Worm (Caenorhabditis elegans) whole organism, late embryonic: Measurements from ENCODE around the gene rgef-1.

ENCODE experiments used
- C08G9.2 ChIP-seq: sonication (generic microtip); optimal IDR thresholded peaks from 2 replicates; lab custom pipeline; 2016; ENCODE audit warnings: mild to moderate bottlenecking, missing genetic modification characterization, moderate library complexity, missing compliant biosample characterization
- K02D7.2 ChIP-seq: sonication (generic microtip); optimal IDR thresholded peaks from 2 replicates; lab custom pipeline; 2017; ENCODE audit warnings: mild to moderate bottlenecking, missing genetic modification characterization, missing compliant biosample characterization
- K09A11.1 ChIP-seq: sonication (generic microtip); optimal IDR thresholded peaks from 2 replicates; lab custom pipeline; 2017; ENCODE audit warnings: antibody characterized with exemption, mild to moderate bottlenecking, missing genetic modification characterization, missing compliant biosample characterization; ENCODE audit not compliant: insufficient read depth
- ahr-1 ChIP-seq: sonication (generic microtip); optimal IDR thresholded peaks from 2 replicates; lab custom pipeline; 2016; ENCODE audit warnings: missing genetic modification characterization, missing compliant biosample characterization
- ama-1 ChIP-seq: fragments of 150-350 bp; optimal IDR thresholded peaks from 2 replicates; lab custom pipeline; 2014
- ceh-19 ChIP-seq: fragments of 200-800 bp; sonication (Bioruptor generic); optimal IDR thresholded peaks from 2 replicates; lab custom pipeline; 2018; ENCODE audit warnings: mild to moderate bottlenecking, missing genetic modification characterization, missing compliant biosample characterization
- ceh-22 ChIP-seq: sonication (generic microtip); optimal IDR thresholded peaks from 2 replicates; lab custom pipeline; 2017; ENCODE audit warnings: missing biosample characterization, missing genetic modification characterization
- ceh-24 ChIP-seq: sonication (generic microtip); optimal IDR thresholded peaks from 2 replicates; lab custom pipeline; 2016; ENCODE audit warnings: mild to moderate bottlenecking, missing genetic modification characterization, missing compliant biosample characterization
- ceh-30 ChIP-seq: fragments of 150-350 bp; optimal IDR thresholded peaks from 2 replicates; lab custom pipeline; 2014; ENCODE audit warnings: missing biosample characterization, missing genetic modification characterization
- ceh-31 ChIP-seq: sonication (generic microtip); optimal IDR thresholded peaks from 2 replicates; lab custom pipeline; 2016; ENCODE audit warnings: missing genetic modification characterization, missing compliant biosample characterization
- ceh-34 ChIP-seq: sonication (generic microtip); optimal IDR thresholded peaks from 2 replicates; lab custom pipeline; 2016; ENCODE audit warnings: mild to moderate bottlenecking, missing genetic modification characterization, missing compliant biosample characterization
- ceh-45 ChIP-seq: fragments of 200-800 bp; sonication (Bioruptor generic); IDR thresholded peaks from 2 replicates; pipeline ENCODE4 v1.3.6; 2022; ENCODE audit warnings: missing genetic modification reagents, missing genetic modification characterization, missing compliant biosample characterization
- ceh-6 ChIP-seq: fragments of 200-800 bp; sonication (Bioruptor generic); optimal IDR thresholded peaks from 2 replicates; lab custom pipeline; 2018; ENCODE audit warnings: mild to moderate bottlenecking, missing genetic modification characterization, missing compliant biosample characterization
- che-1 ChIP-seq: sonication (generic microtip); optimal IDR thresholded peaks from 2 replicates; lab custom pipeline; 2016; ENCODE audit warnings: mild to moderate bottlenecking, missing genetic modification characterization, missing compliant biosample characterization
- dmd-4 ChIP-seq: sonication (generic microtip); optimal IDR thresholded peaks from 2 replicates; lab custom pipeline; 2016; ENCODE audit warnings: borderline replicate concordance, missing genetic modification characterization, missing compliant biosample characterization
- elt-2 ChIP-seq: sonication (generic microtip); optimal IDR thresholded peaks from 2 replicates; lab custom pipeline; 2016; ENCODE audit warnings: missing genetic modification reagents, missing genetic modification characterization, missing compliant biosample characterization
- elt-4 ChIP-seq: sonication (generic microtip); optimal IDR thresholded peaks from 2 replicates; lab custom pipeline; 2016; ENCODE audit warnings: missing genetic modification characterization, missing compliant biosample characterization
- fkh-10 ChIP-seq: fragments of 150-350 bp; optimal IDR thresholded peaks from 2 replicates; lab custom pipeline; 2014; ENCODE audit warnings: missing biosample characterization, missing genetic modification reagents, missing genetic modification characterization
- fkh-6 ChIP-seq: sonication (generic microtip); optimal IDR thresholded peaks from 2 replicates; lab custom pipeline; 2016; ENCODE audit warnings: missing genetic modification characterization, missing compliant biosample characterization
- hlh-13 ChIP-seq: fragments of 200-800 bp; sonication (Bioruptor generic); optimal IDR thresholded peaks from 2 replicates; lab custom pipeline; 2018; ENCODE audit warnings: mild to moderate bottlenecking, missing genetic modification characterization, missing compliant biosample characterization
- hlh-15 ChIP-seq: sonication (generic microtip); optimal IDR thresholded peaks from 2 replicates; lab custom pipeline; 2016; ENCODE audit warnings: missing genetic modification characterization, missing compliant biosample characterization
- hlh-30 ChIP-seq: sonication (generic microtip); optimal IDR thresholded peaks from 2 replicates; lab custom pipeline; 2017; ENCODE audit warnings: antibody characterized with exemption, missing genetic modification characterization, missing compliant biosample characterization; ENCODE audit not compliant: insufficient read depth
- hlh-6 ChIP-seq: sonication (generic microtip); optimal IDR thresholded peaks from 2 replicates; lab custom pipeline; 2016; ENCODE audit warnings: missing genotype, missing genetic modification characterization, missing compliant biosample characterization
- hlh-8 ChIP-seq: sonication (generic microtip); optimal IDR thresholded peaks from 2 replicates; lab custom pipeline; 2016; ENCODE audit warnings: missing genotype, missing genetic modification characterization, missing compliant biosample characterization
- madf-2 ChIP-seq: sonication (generic microtip); optimal IDR thresholded peaks from 2 replicates; lab custom pipeline; 2017; ENCODE audit warnings: missing genetic modification characterization, missing compliant biosample characterization
- nhr-11 ChIP-seq: fragments of 150-350 bp; optimal IDR thresholded peaks from 2 replicates; lab custom pipeline; 2014; ENCODE audit warnings: missing biosample characterization, missing genetic modification characterization
- nhr-232 ChIP-seq: sonication (generic microtip); optimal IDR thresholded peaks from 2 replicates; lab custom pipeline; 2016; ENCODE audit warnings: missing genetic modification characterization, missing compliant biosample characterization
- odd-2 ChIP-seq: sonication (generic microtip); optimal IDR thresholded peaks from 2 replicates; lab custom pipeline; 2017; ENCODE audit warnings: antibody characterized with exemption, mild to moderate bottlenecking, missing genetic modification characterization, missing compliant biosample characterization
- pag-3 ChIP-seq: sonication (generic microtip); optimal IDR thresholded peaks from 2 replicates; lab custom pipeline; 2016; ENCODE audit warnings: missing compliant biosample characterization, missing genetic modification characterization, borderline replicate concordance
- pat-9 ChIP-seq: fragments of 200-800 bp; sonication (Bioruptor generic); optimal IDR thresholded peaks from 2 replicates; lab custom pipeline; 2018; ENCODE audit warnings: mild to moderate bottlenecking, missing genetic modification characterization, moderate library complexity, missing compliant biosample characterization
- pax-1 ChIP-seq: fragments of 150-350 bp; optimal IDR thresholded peaks from 2 replicates; lab custom pipeline; 2014; ENCODE audit warnings: missing biosample characterization, missing genetic modification characterization
- pha-4 ChIP-seq: fragments of 150-350 bp; optimal IDR thresholded peaks from 2 replicates; lab custom pipeline; 2018; ENCODE audit warnings: missing biosample characterization, missing genetic modification reagents, missing genetic modification characterization
- pqm-1 ChIP-seq: sonication (generic microtip); optimal IDR thresholded peaks from 2 replicates; lab custom pipeline; 2016; ENCODE audit warnings: missing genetic modification characterization, missing compliant biosample characterization
- ref-2 ChIP-seq: sonication (generic microtip); optimal IDR thresholded peaks from 2 replicates; lab custom pipeline; 2016; ENCODE audit warnings: missing genetic modification characterization, missing compliant biosample characterization
- sdc-2 ChIP-seq: sonication (generic microtip); optimal IDR thresholded peaks from 2 replicates; lab custom pipeline; 2016; ENCODE audit warnings: missing genotype, missing genetic modification characterization, missing compliant biosample characterization
- sox-2 ChIP-seq: fragments of 200-800 bp; sonication (Bioruptor generic); IDR thresholded peaks from 2 replicates; pipeline ENCODE4 v1.3.6; 2022; ENCODE audit warnings: missing genetic modification reagents, missing genetic modification characterization, missing compliant biosample characterization
- sox-4 ChIP-seq: sonication (generic microtip); optimal IDR thresholded peaks from 2 replicates; lab custom pipeline; 2017; ENCODE audit warnings: mild to moderate bottlenecking, missing genetic modification characterization, inconsistent platforms, missing compliant biosample characterization
- tbx-7 ChIP-seq: sonication (generic microtip); optimal IDR thresholded peaks from 2 replicates; lab custom pipeline; 2016; ENCODE audit warnings: missing genotype, missing genetic modification characterization, missing compliant biosample characterization
- unc-42 ChIP-seq: sonication (generic microtip); optimal IDR thresholded peaks from 2 replicates; lab custom pipeline; 2016; ENCODE audit warnings: missing genotype, missing genetic modification characterization, missing compliant biosample characterization
- zip-5 ChIP-seq: sonication (generic microtip); optimal IDR thresholded peaks from 2 replicates; lab custom pipeline; 2016; ENCODE audit warnings: missing genetic modification characterization, missing compliant biosample characterization
- ztf-16 ChIP-seq: sonication (generic microtip); optimal IDR thresholded peaks from 2 replicates; lab custom pipeline; 2017; ENCODE audit warnings: missing genetic modification characterization, missing compliant biosample characterization

The rgef-1 gene

ce11 chrV:9568707-9569106, 7.2 kb upstream of the rgef-1 start, which contains the start of gene F25B3.4:
Gene F25B3.4, minus strand, starts transcription at chrV:9568807.
- TF ChIP-seq ceh-31 (tag; lab: Kevin White, UChicago) (no peak), nhr-11 (tag; lab: Kevin White, UChicago) (no peak), pat-9 (tag; lab: Kevin White, UChicago) (no peak), ceh-19 (GFP tag; lab: Kevin White, UChicago) (no peak)

- no peak for TF ChIP-seq sox-2 (GFP tag; lab: Robert Waterston, UW)
- no peak for TF ChIP-seq dmd-4 (tag; lab: Kevin White, UChicago)
- TF ChIP-seq elt-4 (tag; lab: Kevin White, UChicago) = no peak
- no peak for TF ChIP-seq fkh-10 (GFP tag; lab: Kevin White, UChicago)
- TF ChIP-seq zip-5 (tag; lab: Kevin White, UChicago) = no peak
- TF ChIP-seq, all 69 proteins: peak for 0
Measured at ce11 chrV:9563585-9563984, 2.1 kb upstream of the rgef-1 start.

- TF ChIP-seq hlh-8 (tag; lab: Kevin White, UChicago) = no peak
Measured at ce11 chrV:9556668-9557067, 4.8 kb downstream of the rgef-1 start.

ce11 chrV:9550313-9550712, 11.2 kb downstream of the rgef-1 start, which contains the start of gene ehbp-1:
Gene ehbp-1, plus strand, starts transcription at chrV:9550644.
- TF ChIP-seq K09A11.1 (tag; lab: Kevin White, UChicago) = no peak
- TF ChIP-seq ceh-31 (tag; lab: Kevin White, UChicago) = peak; percentile 22
- peak; percentile 88 for TF ChIP-seq unc-42 (tag; lab: Kevin White, UChicago)
- no peak for TF ChIP-seq che-1 (tag; lab: Kevin White, UChicago)
- TF ChIP-seq ceh-45 (GFP tag; lab: Robert Waterston, UW) = no peak

ce11 chrV:9549459-9549858, 12.0 kb downstream of the rgef-1 start, which contains the start of gene nstp-10:
Gene nstp-10, minus strand, starts transcription at chrV:9549836.
- TF ChIP-seq ceh-31 (tag; lab: Kevin White, UChicago) = peak; percentile 43
- TF ChIP-seq sox-2 (GFP tag; lab: Robert Waterston, UW) = no peak
- TF ChIP-seq ceh-19 (GFP tag; lab: Kevin White, UChicago) = no peak
- no peak for TF ChIP-seq ahr-1
- TF ChIP-seq nhr-232 = no peak

DNA sequence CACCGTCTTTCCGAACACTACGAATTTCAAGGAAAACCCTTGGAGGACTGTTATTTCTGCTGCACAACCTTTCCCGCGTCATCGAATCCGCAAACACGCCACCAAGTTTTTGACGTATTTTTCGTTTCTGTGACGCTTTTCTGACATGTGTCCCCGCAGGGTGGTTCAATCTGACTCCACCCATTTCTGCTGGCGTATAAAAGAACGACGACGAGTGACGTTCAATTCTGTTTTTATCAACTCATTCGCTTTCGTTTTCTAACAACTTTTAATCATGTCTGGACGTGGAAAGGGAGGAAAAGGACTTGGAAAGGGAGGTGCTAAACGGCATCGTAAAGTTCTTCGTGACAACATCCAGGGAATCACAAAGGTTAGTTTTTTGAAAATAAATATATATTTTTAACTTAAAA, 14.6 kb downstream of the rgef-1 start, which contains the start of gene his-37:
TSS of gene his-37 (plus strand) at position 246 of the 410 bp plus-strand sequence.
- TF ChIP-seq ceh-34 (tag; lab: Kevin White, UChicago) (peak; percentile 67), ceh-24 (no peak), pqm-1 (tag; lab: Kevin White, UChicago) (peak; percentile 76), pha-4 (tag; lab: Kevin White, UChicago) (no peak), ceh-6 (GFP tag; lab: Kevin White, UChicago) (no peak), nhr-232 (no peak), K02D7.2 (tag; lab: Kevin White, UChicago) (no peak), ztf-16 (tag; lab: Kevin White, UChicago) (peak; percentile 72), odd-2 (tag; lab: Kevin White, UChicago) (no peak), ama-1 (lab: Kevin White, UChicago) (no peak), che-1 (tag; lab: Kevin White, UChicago) (no peak), madf-2 (peak; percentile 74), pax-1 (peak; percentile 79), nhr-11 (tag; lab: Kevin White, UChicago) (peak; percentile 85), ceh-31 (tag; lab: Kevin White, UChicago) (peak; percentile 96), sox-4 (tag; lab: Kevin White, UChicago) (no peak), tbx-7 (tag; lab: Kevin White, UChicago) (peak; percentile 25), fkh-6 (tag; lab: Kevin White, UChicago) (no peak), C08G9.2 (peak; percentile 44), sdc-2 (no peak), fkh-10 (GFP tag; lab: Kevin White, UChicago) (peak; percentile 50), hlh-13 (GFP tag; lab: Kevin White, UChicago) (no peak), hlh-30 (tag; lab: Kevin White, UChicago) (peak; percentile 64), ceh-19 (GFP tag; lab: Kevin White, UChicago) (no peak), ref-2 (tag; lab: Kevin White, UChicago) (peak; percentile 85), hlh-6 (tag; lab: Kevin White, UChicago) (no peak), hlh-15 (tag; lab: Kevin White, UChicago) (no peak), ceh-30 (peak; percentile 45), elt-2 (tag; lab: Kevin White, UChicago) (peak; percentile 83), ceh-22 (tag; lab: Kevin White, UChicago) (no peak), dmd-4 (tag; lab: Kevin White, UChicago) (peak; percentile 11), pag-3 (tag; lab: Kevin White, UChicago) (no peak)
